Worm (Caenorhabditis elegans): ENCODE data around the gene cdk-12.
A peak's percentile ranks its signal among the peaks of the same experiment; 100 is the strongest.

The cdk-12 gene

ce11 chrIII:4317065-4317752 is 15.6 kb upstream of the cdk-12 start, which contains the start of gene tag-131 (continued):
- TF ChIP-seq lin-35 (GFP tag; optimal IDR thresholded peaks at IDR 0.05) (peak; percentile 17 to 36), C16A3.4 (tag; optimal IDR thresholded peaks at IDR 0.05) (no peak), hlh-4 (tag; optimal IDR thresholded peaks at IDR 0.05) (no peak), ceh-88 (GFP tag; IDR thresholded peaks at IDR 0.05) (no peak), F16B12.6 (tag; optimal IDR thresholded peaks at IDR 0.05) (no peak), unc-130 (tag; optimal IDR thresholded peaks at IDR 0.05) (no peak), ces-1 (GFP tag; optimal IDR thresholded peaks at IDR 0.05) (no peak), sox-4 (tag; optimal IDR thresholded peaks at IDR 0.05) (no peak), ceh-63 (GFP tag; optimal IDR thresholded peaks at IDR 0.05) (no peak), blmp-1 (tag; optimal IDR thresholded peaks at IDR 0.05) (peak; percentile 64), zip-4 (GFP tag; optimal IDR thresholded peaks at IDR 0.05) (no peak), ama-1 (optimal IDR thresholded peaks at IDR 0.05) (no peak), ceh-8 (GFP tag; optimal IDR thresholded peaks at IDR 0.05) (no peak), nhr-237 (tag; optimal IDR thresholded peaks at IDR 0.05) (no peak), nhr-85 (tag) (no peak), jun-1 (tag; optimal IDR thresholded peaks at IDR 0.05) (no peak), lsy-2 (tag; optimal IDR thresholded peaks at IDR 0.05) (peak; percentile 38 to 67), pag-3 (tag; optimal IDR thresholded peaks at IDR 0.05; ENCODE audit: borderline replicate concordance, insufficient read depth) (no peak), efl-3 (GFP tag; optimal IDR thresholded peaks at IDR 0.05) (no peak), egl-13 (tag; optimal IDR thresholded peaks at IDR 0.05) (no peak), irx-1 (tag; optimal IDR thresholded peaks at IDR 0.05) (no peak), pax-3 (tag; optimal IDR thresholded peaks at IDR 0.05) (no peak), hlh-17 (GFP tag; optimal IDR thresholded peaks at IDR 0.05; ENCODE audit: borderline replicate concordance) (no peak), lin-39 (tag; optimal IDR thresholded peaks at IDR 0.05) (peak; percentile 8), ztf-4 (tag; optimal IDR thresholded peaks at IDR 0.05) (no peak), pqm-1 (tag; optimal IDR thresholded peaks at IDR 0.05) (no peak), alr-1 (tag; optimal IDR thresholded peaks at IDR 0.05; ENCODE audit: borderline replicate concordance) (no peak), unc-62 (GFP tag; optimal IDR thresholded peaks at IDR 0.05) (no peak), nhr-12 (tag; optimal IDR thresholded peaks at IDR 0.05) (no peak), mab-9 (GFP tag; IDR thresholded peaks at IDR 0.05) (no peak), ets-5 (GFP tag; IDR thresholded peaks at IDR 0.05) (no peak), dsc-1 (tag; optimal IDR thresholded peaks at IDR 0.05) (peak; percentile 67)

ce11 chrIII:4320113-4320512 is 12.7 kb upstream of the cdk-12 start, which contains the start of gene H38K22.6:
Gene H38K22.6, plus strand, starts transcription at chrIII:4320413.
- TF ChIP-seq efl-1 (optimal IDR thresholded peaks at IDR 0.05) (no peak), efl-1 (GFP tag; optimal IDR thresholded peaks at IDR 0.05 in 1 of 2) (peak in 1 of 2 experiments; percentile 48), snu-23 (GFP tag; optimal IDR thresholded peaks at IDR 0.05) (no peak)

ce11 chrIII:4321399-4321798 is 11.4 kb upstream of the cdk-12 start, which contains the start of gene H38K22.7:
Gene H38K22.7, plus strand, starts transcription at chrIII:4321699.
- TF ChIP-seq nhr-85 (tag) = no peak
- no peak for TF ChIP-seq tlp-1 (tag; optimal IDR thresholded peaks at IDR 0.05)
- no peak for TF ChIP-seq Y116A8C.19 (tag; optimal IDR thresholded peaks at IDR 0.05; ENCODE audit: borderline replicate concordance)
- no peak for TF ChIP-seq hpl-2 (GFP tag; optimal IDR thresholded peaks at IDR 0.05)
- TF ChIP-seq mab-9 (GFP tag; IDR thresholded peaks at IDR 0.05) = no peak
- TF ChIP-seq C04F5.9 (tag; optimal IDR thresholded peaks at IDR 0.05) = no peak
- TF ChIP-seq mdl-1 (tag; optimal IDR thresholded peaks at IDR 0.05) = no peak
- TF ChIP-seq ceh-63 (GFP tag; optimal IDR thresholded peaks at IDR 0.05) = no peak
- no peak for TF ChIP-seq C34B4.2 (tag; optimal IDR thresholded peaks at IDR 0.05)
- no peak for TF ChIP-seq sox-4 (tag; optimal IDR thresholded peaks at IDR 0.05)
- no peak for TF ChIP-seq alr-1 (tag; optimal IDR thresholded peaks at IDR 0.05; ENCODE audit: borderline replicate concordance)
- no peak for TF ChIP-seq aha-1 (tag; optimal IDR thresholded peaks at IDR 0.05)

All from whole organism, L1 larva.